Fruit fly (Drosophila melanogaster) whole organism, adult: ENCODE results near the gene CG7276.
A peak's percentile ranks its signal among the peaks of the same experiment; 100 is the strongest.

Source experiments
- CG11617 ChIP-seq: fragments of 200-800 bp; sonication (Bioruptor generic); optimal IDR thresholded peaks from 2 replicates; lab custom pipeline; 2017; ENCODE audit warnings: mild to moderate bottlenecking, missing biosample characterization, missing genetic modification reagents, missing genetic modification characterization
- CG12768 ChIP-seq: fragments of 200-800 bp; sonication (Bioruptor generic); optimal IDR thresholded peaks from 2 replicates; lab custom pipeline; 2017; ENCODE audit warnings: missing biosample characterization, missing genetic modification characterization, mild to moderate bottlenecking, moderate library complexity, missing genetic modification reagents
- CG14711 ChIP-seq: fragments of 200-800 bp; sonication (Bioruptor generic); optimal IDR thresholded peaks from 2 replicates; lab custom pipeline; 2018; ENCODE audit warnings: missing biosample characterization, mild to moderate bottlenecking, missing genetic modification characterization, moderate library complexity
- CG1620 ChIP-seq: fragments of 200-800 bp; sonication (Bioruptor generic); optimal IDR thresholded peaks from 2 replicates; lab custom pipeline; 2016; ENCODE audit warnings: missing biosample characterization, missing genetic modification characterization
- CG33017 ChIP-seq: fragments of 200-800 bp; sonication (Bioruptor generic); optimal IDR thresholded peaks from 2 replicates; lab custom pipeline; 2018; ENCODE audit warnings: missing biosample characterization, mild to moderate bottlenecking, missing genetic modification characterization, moderate library complexity
- CG5204 ChIP-seq: fragments of 200-800 bp; sonication (Bioruptor generic); optimal IDR thresholded peaks from 2 replicates; lab custom pipeline; 2016; ENCODE audit warnings: missing biosample characterization, missing genetic modification characterization
- CG7045 ChIP-seq: fragments of 200-800 bp; sonication (Bioruptor generic); optimal IDR thresholded peaks from 2 replicates; lab custom pipeline; 2017; ENCODE audit warnings: missing biosample characterization, mild to moderate bottlenecking, missing genetic modification characterization
- CG7101 ChIP-seq: fragments of 200-800 bp; sonication (Bioruptor generic); optimal IDR thresholded peaks from 2 replicates; lab custom pipeline; 2018; ENCODE audit warnings: missing biosample characterization, mild to moderate bottlenecking, missing genetic modification characterization, moderate library complexity
- Clk ChIP-seq: fragments of 200-800 bp; sonication (Bioruptor generic); optimal IDR thresholded peaks from 2 replicates; lab custom pipeline; 2017; ENCODE audit warnings: missing biosample characterization, missing genetic modification characterization
- Crg-1 ChIP-seq: fragments of 200-800 bp; sonication (Bioruptor generic); optimal IDR thresholded peaks from 2 replicates; lab custom pipeline; 2016; ENCODE audit warnings: missing biosample characterization, missing genetic modification characterization
- Hr96 ChIP-seq: fragments of 200-800 bp; sonication (Bioruptor generic); optimal IDR thresholded peaks from 2 replicates; lab custom pipeline; 2016; ENCODE audit warnings: missing biosample characterization, missing genetic modification characterization
- Mnt ChIP-seq: fragments of 200-800 bp; sonication (Bioruptor generic); optimal IDR thresholded peaks from 2 replicates; lab custom pipeline; 2016; ENCODE audit warnings: missing biosample characterization, mild to moderate bottlenecking, missing genetic modification characterization
- bab1 ChIP-seq: fragments of 200-800 bp; sonication (Bioruptor generic); optimal IDR thresholded peaks from 3 replicates; lab custom pipeline; 2019; ENCODE audit warnings: missing biosample characterization, mild to moderate bottlenecking, missing genetic modification characterization, moderate library complexity
- cic ChIP-seq: fragments of 200-800 bp; sonication (Bioruptor generic); optimal IDR thresholded peaks from 2 replicates; lab custom pipeline; 2017; ENCODE audit warnings: missing biosample characterization, mild to moderate bottlenecking, missing genetic modification characterization, moderate library complexity
- cnc ChIP-seq, 2 experiments: fragments of >200 bp; optimal IDR thresholded peaks; 2 replicates each; lab custom pipeline; 2017
- kay ChIP-seq: fragments of 200-800 bp; sonication (Bioruptor generic); peaks from one replicate; lab custom pipeline; 2016; ENCODE audit warnings: missing biosample characterization, missing genetic modification characterization, borderline replicate concordance
- ovo ChIP-seq: fragments of 200-800 bp; sonication (Bioruptor generic); optimal IDR thresholded peaks from 2 replicates; lab custom pipeline; 2016; ENCODE audit warnings: missing biosample characterization, missing genetic modification characterization
- pad ChIP-seq: fragments of 200-800 bp; sonication (Bioruptor generic); optimal IDR thresholded peaks from 3 replicates; lab custom pipeline; 2017; ENCODE audit warnings: missing biosample characterization, missing genetic modification characterization, mild to moderate bottlenecking, moderate library complexity, missing genetic modification reagents
- tj ChIP-seq: fragments of 200-800 bp; sonication (Bioruptor generic); optimal IDR thresholded peaks from 3 replicates; lab custom pipeline; 2017; ENCODE audit warnings: missing biosample characterization, mild to moderate bottlenecking, missing genetic modification characterization, moderate library complexity
- toe ChIP-seq: fragments of 200-800 bp; sonication (Bioruptor generic); optimal IDR thresholded peaks from 2 replicates; lab custom pipeline; 2016; ENCODE audit warnings: missing biosample characterization, missing genetic modification characterization

Gene CG7276

DNA sequence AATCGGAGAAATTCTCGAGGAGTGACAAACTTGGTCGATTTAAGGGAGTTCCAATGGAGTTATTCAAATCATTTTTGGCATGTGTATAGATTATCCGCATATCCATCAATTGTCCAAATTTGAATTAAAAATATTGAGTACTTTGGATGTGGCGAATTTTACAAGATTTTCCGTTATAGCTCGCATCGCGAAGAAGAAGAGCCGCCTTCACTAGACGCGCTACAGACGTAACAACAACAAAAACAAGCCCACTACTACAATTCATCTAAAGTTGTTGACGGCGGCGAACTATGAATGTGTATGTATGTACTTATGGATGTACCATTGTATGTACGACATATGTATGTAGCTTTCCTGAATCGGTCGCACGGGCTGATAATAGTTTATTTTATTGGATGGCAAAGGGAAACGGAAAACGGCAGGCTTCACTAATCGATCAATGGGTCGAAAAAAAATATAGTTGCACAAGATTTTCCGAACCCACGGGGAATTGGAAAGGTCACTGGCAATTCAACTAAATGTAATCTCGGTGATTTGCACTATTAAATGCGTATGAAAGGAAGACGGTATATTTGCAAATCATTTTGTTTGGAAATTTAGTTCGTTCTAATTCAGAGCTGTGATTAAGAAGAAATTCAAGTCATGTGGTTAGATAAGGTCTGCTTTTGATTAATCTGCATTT lies 17.0 kb downstream of the CG7276 start:
- TF ChIP-seq cnc (optimal IDR thresholded peaks at IDR 0.05; lab: Kevin White, UChicago) = peak in 1 of 2 experiments; percentile 59
- TF ChIP-seq Clk (GFP tag; lab: Kevin White, UChicago) = no peak
- TF ChIP-seq CG11617 (GFP tag; lab: Kevin White, UChicago) = no peak
- TF ChIP-seq CG33017 (tag; lab: Kevin White, UChicago) = no peak
- no peak for TF ChIP-seq CG1620 (GFP tag; lab: Kevin White, UChicago)
- TF ChIP-seq CG12768 (GFP tag; lab: Kevin White, UChicago) = no peak
- peak; percentile 26 for TF ChIP-seq tj (GFP tag; lab: Kevin White, UChicago)
- peak; percentile 99 for TF ChIP-seq cic (GFP tag; lab: Kevin White, UChicago)
- no peak for TF ChIP-seq pad (GFP tag; lab: Kevin White, UChicago)
- TF ChIP-seq Hr96 (GFP tag; lab: Kevin White, UChicago) = no peak
- TF ChIP-seq Mnt (GFP tag; lab: Kevin White, UChicago) = peak; percentile 82
- no peak for TF ChIP-seq CG7101
- TF ChIP-seq kay (GFP tag; lab: Kevin White, UChicago) = peak; percentile 91
- no peak for TF ChIP-seq bab1 (GFP tag; lab: Kevin White, UChicago)
- no peak for TF ChIP-seq CG5204 (GFP tag; lab: Kevin White, UChicago)
- TF ChIP-seq CG7045 = no peak
- TF ChIP-seq Crg-1 (GFP tag; lab: Kevin White, UChicago) = no peak
- no peak for TF ChIP-seq ovo (GFP tag; lab: Kevin White, UChicago)
- no peak for TF ChIP-seq CG14711 (tag; lab: Kevin White, UChicago)
- TF ChIP-seq toe (GFP tag; lab: Kevin White, UChicago) = no peak

dm6 chr3L:15516440-15516839 lies 18.4 kb downstream of the CG7276 start:
- TF ChIP-seq Clk (GFP tag; lab: Kevin White, UChicago) (no peak), cic (GFP tag; lab: Kevin White, UChicago) (no peak), cnc (optimal IDR thresholded peaks at IDR 0.05; lab: Kevin White, UChicago) (no peak), bab1 (GFP tag; lab: Kevin White, UChicago) (no peak), CG7101 (no peak), pad (GFP tag; lab: Kevin White, UChicago) (no peak), ovo (GFP tag; lab: Kevin White, UChicago) (no peak), Hr96 (GFP tag; lab: Kevin White, UChicago) (no peak), CG14711 (tag; lab: Kevin White, UChicago) (no peak), CG33017 (tag; lab: Kevin White, UChicago) (no peak), Crg-1 (GFP tag; lab: Kevin White, UChicago) (no peak), toe (GFP tag; lab: Kevin White, UChicago) (no peak)

- TF ChIP-seq Crg-1 (GFP tag; lab: Kevin White, UChicago) = no peak
- TF ChIP-seq Hr96 (GFP tag; lab: Kevin White, UChicago) = no peak
- no peak for TF ChIP-seq CG1620 (GFP tag; lab: Kevin White, UChicago)
- TF ChIP-seq CG7101 = no peak
- TF ChIP-seq bab1 (GFP tag; lab: Kevin White, UChicago) = no peak
- TF ChIP-seq Clk (GFP tag; lab: Kevin White, UChicago) = no peak
- no peak for TF ChIP-seq kay (GFP tag; lab: Kevin White, UChicago)
- no peak for TF ChIP-seq Mnt (GFP tag; lab: Kevin White, UChicago)
- TF ChIP-seq CG12768 (GFP tag; lab: Kevin White, UChicago) = no peak
- no peak for TF ChIP-seq CG7045
- TF ChIP-seq cnc (optimal IDR thresholded peaks at IDR 0.05; lab: Kevin White, UChicago) = no peak
- TF ChIP-seq pad (GFP tag; lab: Kevin White, UChicago) = no peak
- no peak for TF ChIP-seq CG11617 (GFP tag; lab: Kevin White, UChicago)
- no peak for TF ChIP-seq toe (GFP tag; lab: Kevin White, UChicago)
- TF ChIP-seq ovo (GFP tag; lab: Kevin White, UChicago) = no peak
These were observed 19.0 kb downstream of the CG7276 start, which contains the start of gene CG13454 for dm6 chr3L:15516956-15517355. Gene CG13454, minus strand, starts transcription at chr3L:15517056.

- TF ChIP-seq Crg-1 (GFP tag; lab: Kevin White, UChicago) (no peak), pad (GFP tag; lab: Kevin White, UChicago) (no peak), kay (GFP tag; lab: Kevin White, UChicago) (peak; percentile 50), cic (GFP tag; lab: Kevin White, UChicago) (peak; percentile 12), CG11617 (GFP tag; lab: Kevin White, UChicago) (no peak)
These were observed 19.5 kb downstream of the CG7276 start for dm6 chr3L:15517508-15517907.

DNA sequence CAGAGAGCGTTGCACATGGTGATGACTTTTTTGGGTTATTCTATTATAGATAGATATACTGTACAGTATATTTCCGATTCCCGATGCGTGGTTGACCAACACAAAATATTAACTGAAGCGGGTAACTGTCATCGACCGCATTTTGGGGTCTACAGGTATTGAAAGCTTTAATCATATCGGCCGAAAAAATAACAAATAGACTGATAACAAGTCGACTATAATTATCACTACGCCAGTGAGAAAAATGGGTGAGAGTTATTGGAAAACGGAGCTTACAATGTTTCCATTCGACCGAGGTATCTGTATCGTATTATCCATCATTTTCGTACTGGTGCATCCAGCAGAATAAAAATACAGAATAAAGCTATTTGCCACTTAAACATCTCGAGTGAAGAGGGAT lies 20.3 kb downstream of the CG7276 start:
- TF ChIP-seq CG33017 (tag; lab: Kevin White, UChicago) = no peak
- TF ChIP-seq Crg-1 (GFP tag; lab: Kevin White, UChicago) = no peak
- TF ChIP-seq ovo (GFP tag; lab: Kevin White, UChicago) = no peak
- no peak for TF ChIP-seq toe (GFP tag; lab: Kevin White, UChicago)
- TF ChIP-seq Clk (GFP tag; lab: Kevin White, UChicago) = no peak
- no peak for TF ChIP-seq Hr96 (GFP tag; lab: Kevin White, UChicago)
- TF ChIP-seq pad (GFP tag; lab: Kevin White, UChicago) = no peak
- TF ChIP-seq cic (GFP tag; lab: Kevin White, UChicago) = peak; percentile 33
- TF ChIP-seq CG5204 (GFP tag; lab: Kevin White, UChicago) = no peak
- no peak for TF ChIP-seq CG12768 (GFP tag; lab: Kevin White, UChicago)
- peak; percentile 8 for TF ChIP-seq kay (GFP tag; lab: Kevin White, UChicago)
- TF ChIP-seq cnc (optimal IDR thresholded peaks at IDR 0.05; lab: Kevin White, UChicago) = no peak
- no peak for TF ChIP-seq CG1620 (GFP tag; lab: Kevin White, UChicago)
- TF ChIP-seq CG7101 = no peak
- TF ChIP-seq CG7045 = no peak
- peak; percentile 35 for TF ChIP-seq Mnt (GFP tag; lab: Kevin White, UChicago)
